Fruit fly (Drosophila melanogaster) whole organism, embryonic: Measurements from ENCODE around the gene Tom40.

Experiments
- CG10267 ChIP-seq: fragments of 200-800 bp; sonication (Bioruptor generic); optimal IDR thresholded peaks from 2 replicates; lab custom pipeline; 2018; ENCODE audit warnings: missing biosample characterization, mild to moderate bottlenecking, missing genetic modification characterization, moderate library complexity
- CG12071 ChIP-seq: fragments of 200-800 bp; sonication (Bioruptor generic); optimal IDR thresholded peaks from 3 replicates; lab custom pipeline; 2018; ENCODE audit warnings: missing biosample characterization, mild to moderate bottlenecking, missing genetic modification characterization
- CG12391 ChIP-seq: fragments of 200-800 bp; sonication (Bioruptor generic); optimal IDR thresholded peaks from 3 replicates; lab custom pipeline; 2018; ENCODE audit warnings: missing biosample characterization, mild to moderate bottlenecking, missing genetic modification characterization, moderate library complexity
- CG12942 ChIP-seq: fragments of 200-800 bp; sonication (Bioruptor generic); optimal IDR thresholded peaks from 3 replicates; lab custom pipeline; 2016; ENCODE audit warnings: missing biosample characterization, missing genetic modification characterization
- CG15696 ChIP-seq: fragments of 200-800 bp; sonication (Bioruptor generic); optimal IDR thresholded peaks from 2 replicates; lab custom pipeline; 2019; ENCODE audit warnings: missing biosample characterization, mild to moderate bottlenecking, missing genetic modification characterization, moderate library complexity
- CG1603 ChIP-seq: fragments of 200-800 bp; sonication (Bioruptor generic); optimal IDR thresholded peaks from 2 replicates; lab custom pipeline; 2019; ENCODE audit warnings: missing biosample characterization, mild to moderate bottlenecking, missing genetic modification characterization, moderate library complexity
- CG16813 ChIP-seq: fragments of 200-800 bp; sonication (Bioruptor generic); IDR thresholded peaks from 3 replicates; pipeline ENCODE4 v1.3.6; 2022; ENCODE audit warnings: missing biosample characterization, missing genetic modification characterization; ENCODE audit not compliant: partially characterized antibody
- CG18476 ChIP-seq: fragments of 200-800 bp; sonication (Bioruptor generic); optimal IDR thresholded peaks from 2 replicates; lab custom pipeline; 2016; ENCODE audit warnings: missing biosample characterization, mild to moderate bottlenecking, missing genetic modification characterization
- CG2199 ChIP-seq: fragments of 200-800 bp; sonication (Bioruptor generic); IDR thresholded peaks from 3 replicates; pipeline ENCODE4 v1.3.6; 2022; ENCODE audit warnings: missing biosample characterization, missing genetic modification characterization
- CG33213 ChIP-seq: fragments of 200-800 bp; sonication (Bioruptor generic); optimal IDR thresholded peaks from 3 replicates; lab custom pipeline; 2016; ENCODE audit warnings: missing biosample characterization, missing genetic modification characterization
- CG34376 ChIP-seq: fragments of 200-800 bp; sonication (Bioruptor generic); optimal IDR thresholded peaks from 2 replicates; lab custom pipeline; 2018; ENCODE audit warnings: missing biosample characterization, mild to moderate bottlenecking, missing genetic modification characterization
- CG4282 ChIP-seq: fragments of 200-800 bp; sonication (Bioruptor generic); optimal IDR thresholded peaks from 2 replicates; lab custom pipeline; 2016; ENCODE audit warnings: missing biosample characterization, missing genetic modification characterization
- CG4360 ChIP-seq: fragments of 200-800 bp; sonication (Bioruptor generic); IDR thresholded peaks from 2 replicates; pipeline ENCODE4 v1.3.6; 2022; ENCODE audit warnings: missing biosample characterization, missing genetic modification characterization
- CG6654 ChIP-seq: fragments of 200-800 bp; sonication (Bioruptor generic); optimal IDR thresholded peaks from 2 replicates; lab custom pipeline; 2017; ENCODE audit warnings: missing biosample characterization, mild to moderate bottlenecking, missing genetic modification characterization
- CG7786 ChIP-seq: fragments of 200-800 bp; sonication (Bioruptor generic); optimal IDR thresholded peaks from 2 replicates; lab custom pipeline; 2016; ENCODE audit warnings: missing biosample characterization, missing genetic modification characterization
- CG8765 ChIP-seq: fragments of 200-800 bp; sonication (Bioruptor generic); IDR thresholded peaks from 2 replicates; pipeline ENCODE4 v1.3.6; 2022; ENCODE audit warnings: missing biosample characterization, missing genetic modification characterization
- CHES-1-like ChIP-seq: fragments of 200-800 bp; sonication (Bioruptor generic); optimal IDR thresholded peaks from 2 replicates; lab custom pipeline; 2016; ENCODE audit warnings: missing biosample characterization, missing genetic modification characterization
- Dbx ChIP-seq: fragments of 200-800 bp; sonication (Bioruptor generic); IDR thresholded peaks from 3 replicates; pipeline ENCODE4 v1.3.6; 2022; ENCODE audit warnings: missing biosample characterization, missing genetic modification characterization
- E2f2 ChIP-seq: fragments of 200-800 bp; sonication (Bioruptor generic); IDR thresholded peaks from 2 replicates; pipeline ENCODE4 v1.3.6; 2022; ENCODE audit warnings: missing biosample characterization, missing genetic modification characterization
- Elba2 ChIP-seq: fragments of 200-800 bp; sonication (Bioruptor generic); optimal IDR thresholded peaks from 3 replicates; lab custom pipeline; 2016; ENCODE audit warnings: missing biosample characterization, missing genetic modification characterization
- HLHmδ ChIP-seq: fragments of 200-800 bp; sonication (Bioruptor generic); optimal IDR thresholded peaks from 2 replicates; lab custom pipeline; 2018; ENCODE audit warnings: missing biosample characterization, mild to moderate bottlenecking, missing genetic modification characterization, moderate library complexity
- Hey ChIP-seq: fragments of 200-800 bp; sonication (Bioruptor generic); optimal IDR thresholded peaks from 3 replicates; lab custom pipeline; 2018; ENCODE audit warnings: missing biosample characterization, mild to moderate bottlenecking, missing genetic modification characterization
- NC2β ChIP-seq: fragments of 200-800 bp; sonication (Bioruptor generic); optimal IDR thresholded peaks from 2 replicates; lab custom pipeline; 2016; ENCODE audit warnings: missing biosample characterization, missing genetic modification characterization
- NFAT ChIP-seq: fragments of 200-800 bp; sonication (Bioruptor generic); IDR thresholded peaks from 2 replicates; pipeline ENCODE4 v1.3.6; 2022; ENCODE audit warnings: missing biosample characterization, missing genetic modification characterization
- NK7.1 ChIP-seq: fragments of 200-800 bp; sonication (Bioruptor generic); optimal IDR thresholded peaks from 3 replicates; lab custom pipeline; 2016; ENCODE audit warnings: missing biosample characterization, missing genetic modification characterization
- Pdp1 ChIP-seq, 2 experiments: fragments of 200-800 bp; sonication (Bioruptor generic); optimal IDR thresholded peaks; 3 replicates each; lab custom pipeline; 2016; ENCODE audit warnings: missing biosample characterization in 2 of 2, missing genetic modification characterization in 2 of 2, mild to moderate bottlenecking in 1 of 2, moderate library complexity in 1 of 2
- Ssrp ChIP-seq: fragments of 200-800 bp; sonication (Bioruptor generic); optimal IDR thresholded peaks from 2 replicates; lab custom pipeline; 2018; ENCODE audit warnings: missing biosample characterization, mild to moderate bottlenecking, missing genetic modification characterization, moderate library complexity
- Vsx1 ChIP-seq: fragments of 200-800 bp; sonication (Bioruptor generic); optimal IDR thresholded peaks from 2 replicates; lab custom pipeline; 2017; ENCODE audit warnings: missing biosample characterization, mild to moderate bottlenecking, missing genetic modification characterization, missing genetic modification reagents
- abd-A ChIP-seq: fragments of 200-800 bp; sonication (Bioruptor generic); optimal IDR thresholded peaks from 3 replicates; lab custom pipeline; 2019; ENCODE audit warnings: missing biosample characterization, mild to moderate bottlenecking, missing genetic modification characterization, moderate library complexity
- bbx ChIP-seq: fragments of 200-800 bp; sonication (Bioruptor generic); IDR thresholded peaks from 2 replicates; pipeline ENCODE4 v1.3.6; 2022; ENCODE audit warnings: missing biosample characterization, missing genetic modification characterization; ENCODE audit not compliant: partially characterized antibody
- bowl ChIP-seq: fragments of 200-800 bp; sonication (Bioruptor generic); IDR thresholded peaks from 2 replicates; pipeline ENCODE4 v1.3.6; 2022; ENCODE audit warnings: missing biosample characterization, missing genetic modification characterization
- ci ChIP-seq: fragments of 200-800 bp; sonication (Bioruptor generic); IDR thresholded peaks from 3 replicates; pipeline ENCODE4 v1.3.6; 2022; ENCODE audit warnings: missing biosample characterization, missing genetic modification characterization
- eve ChIP-seq, 2 experiments: fragments of >200 bp; optimal IDR thresholded peaks; 2 replicates each; lab custom pipeline; 2017; ENCODE audit warnings: missing biosample characterization in 2 of 2, missing genetic modification characterization in 2 of 2
- exex ChIP-seq: fragments of 200-800 bp; sonication (Bioruptor generic); optimal IDR thresholded peaks from 4 replicates; lab custom pipeline; 2018; ENCODE audit warnings: missing biosample characterization, mild to moderate bottlenecking, missing genetic modification characterization, moderate library complexity
- fru ChIP-seq: fragments of >200 bp; optimal IDR thresholded peaks from 2 replicates; lab custom pipeline; 2017
- her ChIP-seq: fragments of 200-800 bp; sonication (Bioruptor generic); optimal IDR thresholded peaks from 2 replicates; lab custom pipeline; 2016; ENCODE audit warnings: missing biosample characterization, missing genetic modification characterization
- ind ChIP-seq: fragments of 200-800 bp; sonication (Bioruptor generic); optimal IDR thresholded peaks from 3 replicates; lab custom pipeline; 2016; ENCODE audit warnings: missing biosample characterization, missing genetic modification characterization
- jing ChIP-seq: fragments of 200-800 bp; sonication (Bioruptor generic); optimal IDR thresholded peaks from 2 replicates; lab custom pipeline; 2018; ENCODE audit warnings: missing biosample characterization, mild to moderate bottlenecking, missing genetic modification characterization
- ken ChIP-seq: fragments of 200-800 bp; sonication (Bioruptor generic); IDR thresholded peaks from 3 replicates; pipeline ENCODE4 v1.3.6; 2022; ENCODE audit warnings: missing biosample characterization, missing genetic modification characterization
- luna ChIP-seq: fragments of 200-800 bp; sonication (Bioruptor generic); optimal IDR thresholded peaks from 2 replicates; lab custom pipeline; 2016; ENCODE audit warnings: missing biosample characterization, missing genetic modification characterization
- mirr ChIP-seq: fragments of 200-800 bp; sonication (Bioruptor generic); optimal IDR thresholded peaks from 3 replicates; lab custom pipeline; 2018; ENCODE audit warnings: missing biosample characterization, mild to moderate bottlenecking, missing genetic modification characterization
- mld ChIP-seq: fragments of 200-800 bp; sonication (Bioruptor generic); IDR thresholded peaks from 3 replicates; pipeline ENCODE4 v1.3.6; 2022; ENCODE audit warnings: missing biosample characterization, missing genetic modification characterization; ENCODE audit not compliant: partially characterized antibody
- pfk ChIP-seq: fragments of 200-800 bp; sonication (Bioruptor generic); optimal IDR thresholded peaks from 2 replicates; lab custom pipeline; 2018; ENCODE audit warnings: missing biosample characterization, mild to moderate bottlenecking, missing genetic modification characterization, moderate library complexity
- prd ChIP-seq, 3 experiments: fragments of >200 bp in 2 of 3; fragments of 200-800 bp in 1 of 3; sonication (Bioruptor generic) in 1 of 3; optimal IDR thresholded peaks in 2 of 3; IDR thresholded peaks in 1 of 3; 2 replicates in 2 of 3; 3 replicates in 1 of 3; pipeline versions ENCODE4 v1.3.6 to Lab custom; 2017 to 2022; ENCODE audit warnings: missing biosample characterization in 1 of 3, missing genetic modification characterization in 1 of 3
- shn ChIP-seq: fragments of 200-800 bp; sonication (Bioruptor generic); optimal IDR thresholded peaks from 3 replicates; lab custom pipeline; 2016; ENCODE audit warnings: missing biosample characterization, missing genetic modification characterization
- slbo ChIP-seq: fragments of 200-800 bp; sonication (Bioruptor generic); IDR thresholded peaks from 2 replicates; pipeline ENCODE4 v1.3.6; 2022; ENCODE audit warnings: missing biosample characterization, missing genetic modification characterization
- sqz ChIP-seq: fragments of 200-800 bp; sonication (Bioruptor generic); optimal IDR thresholded peaks from 3 replicates; lab custom pipeline; 2018; ENCODE audit warnings: missing biosample characterization, mild to moderate bottlenecking, missing genetic modification characterization
- tup ChIP-seq: fragments of 200-800 bp; sonication (Bioruptor generic); optimal IDR thresholded peaks from 2 replicates; lab custom pipeline; 2016; ENCODE audit warnings: missing biosample characterization, mild to moderate bottlenecking, missing genetic modification characterization, moderate library complexity
- wek ChIP-seq: fragments of 200-800 bp; sonication (Bioruptor generic); optimal IDR thresholded peaks from 3 replicates; lab custom pipeline; 2018; ENCODE audit warnings: missing biosample characterization, mild to moderate bottlenecking, missing genetic modification characterization, moderate library complexity

The Tom40 gene

DNA sequence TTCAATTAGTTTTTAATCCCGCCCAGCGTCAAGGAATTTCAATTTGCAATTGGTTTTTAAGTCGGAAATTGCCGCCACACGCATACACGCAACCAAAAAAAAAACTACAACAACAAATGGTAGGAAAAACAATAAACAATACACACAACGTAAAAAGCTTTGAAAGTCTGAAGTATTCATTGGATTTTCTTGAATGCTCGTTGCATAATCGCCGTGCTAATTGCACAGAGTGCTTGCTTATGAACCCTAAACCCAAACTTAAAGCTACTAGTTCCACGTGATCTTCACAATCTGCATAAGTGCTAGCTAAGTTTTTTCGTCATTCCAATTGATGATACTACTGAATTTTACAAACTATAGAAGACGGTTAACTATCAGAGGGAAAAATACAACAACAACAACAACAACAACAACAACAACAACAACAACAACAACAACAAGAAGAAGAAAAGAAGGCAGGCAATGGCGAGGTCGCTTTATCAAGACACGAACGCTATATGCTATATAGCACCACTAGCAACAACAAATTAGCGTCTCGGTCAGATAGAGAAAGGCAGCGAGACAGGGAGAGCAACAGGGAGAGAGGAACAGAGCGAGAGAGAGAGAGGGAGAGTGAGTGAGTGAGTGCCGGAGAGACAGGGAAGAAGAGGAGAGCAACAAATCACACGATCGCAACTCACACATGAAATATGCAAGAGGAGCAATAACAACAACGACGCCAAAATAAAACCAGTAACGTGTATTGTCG is 34.4 kb upstream of the Tom40 start (continued):
- no peak for TF ChIP-seq CHES-1-like (GFP tag; lab: Kevin White, UChicago)
- TF ChIP-seq jing (GFP tag; lab: Kevin White, UChicago) = no peak
- 0 out of 3 replicates have a peak, but pooled peaks have one; percentile 17 for TF ChIP-seq Dbx (GFP tag; lab: Robert Waterston, UW)
- 0 out of 2 replicates have a peak, but pooled peaks have one; percentile 6 for TF ChIP-seq bowl
- TF ChIP-seq sqz (GFP tag; lab: Kevin White, UChicago) = no peak
- TF ChIP-seq Ssrp (tag; lab: Kevin White, UChicago) = no peak
- no peak for TF ChIP-seq CG4282 (GFP tag; lab: Kevin White, UChicago)
- TF ChIP-seq exex (tag; lab: Kevin White, UChicago) = peak; percentile 8
- peak; percentile 23 for TF ChIP-seq HLHmδ (GFP tag; lab: Kevin White, UChicago)
- no peak for TF ChIP-seq CG8765 (GFP tag; lab: Robert Waterston, UW)
- 0 out of 2 replicates have a peak, but pooled peaks have one; percentile 13 for TF ChIP-seq slbo
- no peak for TF ChIP-seq CG18476 (GFP tag; lab: Kevin White, UChicago)
- TF ChIP-seq CG34376 = peak; percentile 43
- TF ChIP-seq prd (optimal IDR thresholded peaks at IDR 0.05; lab: Kevin White, UChicago) = no peak
- no peak for TF ChIP-seq prd (GFP tag; IDR thresholded peaks at IDR 0.05; lab: Robert Waterston, UW)
- no peak for TF ChIP-seq shn (GFP tag; lab: Kevin White, UChicago)
- TF ChIP-seq Elba2 (GFP tag; lab: Kevin White, UChicago) = no peak
- TF ChIP-seq mirr (GFP tag; lab: Kevin White, UChicago) = peak; percentile 38
- no peak for TF ChIP-seq CG12942 (GFP tag; lab: Kevin White, UChicago)
- peak; percentile 9; the same call in 1 of the 2 replicates for TF ChIP-seq NFAT (GFP tag; lab: Robert Waterston, UW)
- TF ChIP-seq abd-A (tag; lab: Kevin White, UChicago) = no peak
- TF ChIP-seq CG12071 (GFP tag; lab: Kevin White, UChicago) = no peak
- TF ChIP-seq eve (GFP tag; optimal IDR thresholded peaks at IDR 0.05; lab: Kevin White, UChicago) = no peak
- TF ChIP-seq CG6654 (GFP tag; lab: Kevin White, UChicago) = no peak
- TF ChIP-seq Hey (tag; lab: Kevin White, UChicago) = no peak
- no peak for TF ChIP-seq CG10267 (tag; lab: Kevin White, UChicago)
- TF ChIP-seq CG4360 (GFP tag; lab: Robert Waterston, UW) = peak; percentile 97
- peak; percentile 19; the same call in 1 of the 3 replicates for TF ChIP-seq CG16813 (GFP tag; lab: Robert Waterston, UW)
- no peak for TF ChIP-seq E2f2 (GFP tag; lab: Robert Waterston, UW)
- no peak for TF ChIP-seq fru (lab: Kevin White, UChicago)
- no peak for TF ChIP-seq ken (GFP tag; lab: Robert Waterston, UW)
- no peak for TF ChIP-seq CG1603 (tag; lab: Kevin White, UChicago)
- TF ChIP-seq bbx (GFP tag; lab: Robert Waterston, UW) = no peak
- TF ChIP-seq tup (GFP tag; lab: Kevin White, UChicago) = no peak
- peak in 1 of 2 experiments; percentile 93 for TF ChIP-seq Pdp1 (GFP tag; optimal IDR thresholded peaks at IDR 0.05; lab: Kevin White, UChicago)
- no peak for TF ChIP-seq mld
- TF ChIP-seq luna = no peak
- TF ChIP-seq ind (GFP tag; lab: Kevin White, UChicago) = no peak
- TF ChIP-seq wek (GFP tag; lab: Kevin White, UChicago) = peak; percentile 38
- peak; percentile 1 for TF ChIP-seq pfk (GFP tag; lab: Kevin White, UChicago)
- peak; percentile 3 for TF ChIP-seq Vsx1 (GFP tag; lab: Kevin White, UChicago)
- TF ChIP-seq NK7.1 (GFP tag; lab: Kevin White, UChicago) = no peak
- no peak for TF ChIP-seq CG15696
- peak; percentile 8 for TF ChIP-seq her
- no peak for TF ChIP-seq CG12391 (tag; lab: Kevin White, UChicago)
- no peak for TF ChIP-seq CG33213 (GFP tag; lab: Kevin White, UChicago)
- TF ChIP-seq CG7786 (GFP tag; lab: Kevin White, UChicago) = no peak
- no peak for TF ChIP-seq NC2β (GFP tag; lab: Kevin White, UChicago)
- peak; percentile 32; the same call in 1 of the 3 replicates for TF ChIP-seq ci (GFP tag; lab: Robert Waterston, UW)
- TF ChIP-seq CG2199 (GFP tag; lab: Robert Waterston, UW) = peak; percentile 69; the same call in 1 of the 3 replicates
